Worm (Caenorhabditis elegans): ENCODE data around the gene K05B2.4.

- TF ChIP-seq ama-1 (optimal IDR thresholded peaks at IDR 0.05) (no peak), tbx-11 (GFP tag; IDR thresholded peaks at IDR 0.05) (no peak), pes-1 (GFP tag; IDR thresholded peaks at IDR 0.05) (no peak), F13C5.2 (tag; optimal IDR thresholded peaks at IDR 0.05) (no peak), hmg-4 (GFP tag; optimal IDR thresholded peaks at IDR 0.05) (no peak), tra-4 (tag; optimal IDR thresholded peaks at IDR 0.05) (no peak), ceh-36 (tag; optimal IDR thresholded peaks at IDR 0.05) (no peak), tbx-37 (GFP tag; conservative IDR thresholded peaks at IDR 0.05) (no peak), hnd-1 (tag; optimal IDR thresholded peaks at IDR 0.05) (no peak), flt-1 (GFP tag; IDR thresholded peaks at IDR 0.05) (no peak), ets-7 (tag; optimal IDR thresholded peaks at IDR 0.05) (no peak), hmbx-1 (tag; optimal IDR thresholded peaks at IDR 0.05) (no peak)
Measured at ce11 chrX:4902376-4902775, 18.4 kb downstream of the K05B2.4 start.

All from whole organism, early embryonic.